Fruit fly (Drosophila melanogaster) whole organism, embryonic: ENCODE results near the gene Gycalpha99B.

Source experiments
- Abd-B ChIP-seq: fragments of 200-800 bp; sonication (Bioruptor generic); optimal IDR thresholded peaks from 2 replicates; lab custom pipeline; 2018; ENCODE audit warnings: missing biosample characterization, mild to moderate bottlenecking, missing genetic modification characterization, moderate library complexity
- Adf1 ChIP-seq: fragments of 200-800 bp; sonication (Bioruptor generic); IDR thresholded peaks from 2 replicates; pipeline ENCODE4 v1.3.6; 2022; ENCODE audit warnings: missing biosample characterization, missing genetic modification characterization
- Atf-2 ChIP-seq: fragments of 200-800 bp; sonication (Bioruptor generic); optimal IDR thresholded peaks from 2 replicates; lab custom pipeline; 2016; ENCODE audit warnings: missing biosample characterization, missing genetic modification characterization
- C15 ChIP-seq: fragments of 200-800 bp; sonication (Bioruptor generic); IDR thresholded peaks from 3 replicates; pipeline ENCODE4 v1.3.6; 2022; ENCODE audit warnings: missing biosample characterization, missing genetic modification characterization
- CG10959 ChIP-seq: fragments of 200-800 bp; sonication (Bioruptor generic); IDR thresholded peaks from 2 replicates; pipeline ENCODE4 v1.3.6; 2022; ENCODE audit warnings: missing biosample characterization, missing genetic modification characterization
- CG11456 ChIP-seq: fragments of 200-800 bp; sonication (Bioruptor generic); IDR thresholded peaks from 3 replicates; pipeline ENCODE4 v1.3.6; 2022; ENCODE audit warnings: missing biosample characterization, missing genetic modification characterization
- CG11696 ChIP-seq: fragments of 200-800 bp; sonication (Bioruptor generic); IDR thresholded peaks from 2 replicates; pipeline ENCODE4 v1.3.6; 2022; ENCODE audit warnings: missing biosample characterization, missing genetic modification characterization
- CG12769 ChIP-seq: fragments of 200-800 bp; sonication (Bioruptor generic); optimal IDR thresholded peaks from 2 replicates; lab custom pipeline; 2019; ENCODE audit warnings: missing biosample characterization, mild to moderate bottlenecking, missing genetic modification characterization, moderate library complexity
- CG13287 ChIP-seq: fragments of 200-800 bp; sonication (Bioruptor generic); IDR thresholded peaks from 2 replicates; pipeline ENCODE4 v1.3.6; 2022; ENCODE audit warnings: missing biosample characterization, missing genetic modification characterization; ENCODE audit not compliant: partially characterized antibody
- CG14441 ChIP-seq: fragments of 200-800 bp; sonication (Bioruptor generic); IDR thresholded peaks from 2 replicates; pipeline ENCODE4 v1.3.6; 2022; ENCODE audit warnings: missing biosample characterization, missing genetic modification characterization
- CG18599 ChIP-seq: fragments of 200-800 bp; sonication (Bioruptor generic); optimal IDR thresholded peaks from 3 replicates; lab custom pipeline; 2017; ENCODE audit warnings: missing biosample characterization, missing genetic modification characterization, mild to moderate bottlenecking, moderate library complexity, missing genetic modification reagents
- CG30403 ChIP-seq: fragments of 200-800 bp; sonication (Bioruptor generic); optimal IDR thresholded peaks from 3 replicates; lab custom pipeline; 2016; ENCODE audit warnings: missing biosample characterization, missing genetic modification characterization
- CG30431 ChIP-seq: fragments of 200-800 bp; sonication (Bioruptor generic); optimal IDR thresholded peaks from 2 replicates; lab custom pipeline; 2017; ENCODE audit warnings: missing biosample characterization, missing genetic modification characterization
- CG32532 ChIP-seq: fragments of 200-800 bp; sonication (Bioruptor generic); IDR thresholded peaks from 2 replicates; pipeline ENCODE4 v1.3.6; 2022; ENCODE audit warnings: missing biosample characterization, missing genetic modification characterization
- CG4820 ChIP-seq: fragments of 200-800 bp; sonication (Bioruptor generic); optimal IDR thresholded peaks from 3 replicates; lab custom pipeline; 2016; ENCODE audit warnings: missing biosample characterization, missing genetic modification characterization
- CG6683 ChIP-seq: fragments of 200-800 bp; sonication (Bioruptor generic); optimal IDR thresholded peaks from 2 replicates; lab custom pipeline; 2017; ENCODE audit warnings: missing biosample characterization, mild to moderate bottlenecking, missing genetic modification characterization, missing genetic modification reagents
- CG6689 ChIP-seq: fragments of 200-800 bp; sonication (Bioruptor generic); IDR thresholded peaks from 2 replicates; pipeline ENCODE4 v1.3.6; 2022; ENCODE audit warnings: missing biosample characterization, missing genetic modification characterization
- CG6791 ChIP-seq: fragments of 200-800 bp; sonication (Bioruptor generic); IDR thresholded peaks from 3 replicates; pipeline ENCODE4 v1.3.6; 2022; ENCODE audit warnings: missing biosample characterization, missing genetic modification characterization; ENCODE audit not compliant: partially characterized antibody
- CG8089 ChIP-seq: fragments of 200-800 bp; sonication (Bioruptor generic); optimal IDR thresholded peaks from 3 replicates; lab custom pipeline; 2016; ENCODE audit warnings: missing biosample characterization, missing genetic modification characterization
- CG8765 ChIP-seq: fragments of 200-800 bp; sonication (Bioruptor generic); IDR thresholded peaks from 2 replicates; pipeline ENCODE4 v1.3.6; 2022; ENCODE audit warnings: missing biosample characterization, missing genetic modification characterization
- CG9876 ChIP-seq: fragments of 200-800 bp; sonication (Bioruptor generic); optimal IDR thresholded peaks from 2 replicates; lab custom pipeline; 2016; ENCODE audit warnings: missing biosample characterization, missing genetic modification characterization
- Deaf1 ChIP-seq: fragments of 200-800 bp; optimal IDR thresholded peaks from 3 replicates; lab custom pipeline; 2019; ENCODE audit warnings: missing biosample characterization, mild to moderate bottlenecking, missing genetic modification characterization, moderate library complexity
- Dp ChIP-seq: fragments of 200-800 bp; sonication (Bioruptor generic); optimal IDR thresholded peaks from 2 replicates; lab custom pipeline; 2018; ENCODE audit warnings: missing biosample characterization, mild to moderate bottlenecking, missing genetic modification characterization, moderate library complexity
- Ets65A ChIP-seq: fragments of 200-800 bp; sonication (Bioruptor generic); peaks from one replicate; lab custom pipeline; 2016; ENCODE audit warnings: missing biosample characterization, missing genetic modification characterization
- HHEX ChIP-seq: fragments of 200-800 bp; sonication (Bioruptor generic); optimal IDR thresholded peaks from 3 replicates; lab custom pipeline; 2017; ENCODE audit warnings: missing biosample characterization, mild to moderate bottlenecking, missing genetic modification characterization, missing genetic modification reagents
- HLH4C ChIP-seq: fragments of 200-800 bp; sonication (Bioruptor generic); IDR thresholded peaks from 3 replicates; pipeline ENCODE4 v1.3.6; 2022; ENCODE audit warnings: missing biosample characterization, missing genetic modification characterization; ENCODE audit not compliant: partially characterized antibody
- Hr51 ChIP-seq, 2 experiments: fragments of 200-800 bp; sonication (Bioruptor generic); optimal IDR thresholded peaks; 2 replicates in 1 of 2; 3 replicates in 1 of 2; lab custom pipeline; 2016 to 2018; ENCODE audit warnings: missing biosample characterization in 2 of 2, missing genetic modification characterization in 2 of 2, mild to moderate bottlenecking in 1 of 2, moderate library complexity in 1 of 2
- Med ChIP-seq: fragments of 200-800 bp; sonication (Bioruptor generic); peaks from one replicate; lab custom pipeline; 2016; ENCODE audit warnings: missing biosample characterization, missing genetic modification characterization, mild to moderate bottlenecking, inconsistent platforms, moderate library complexity
- Sry-β ChIP-seq: fragments of 200-800 bp; sonication (Bioruptor generic); optimal IDR thresholded peaks from 2 replicates; lab custom pipeline; 2018; ENCODE audit warnings: missing biosample characterization, mild to moderate bottlenecking, missing genetic modification characterization, moderate library complexity
- Xrp1 ChIP-seq: fragments of 200-800 bp; sonication (Bioruptor generic); IDR thresholded peaks from 2 replicates; pipeline ENCODE4 v1.3.6; 2022; ENCODE audit warnings: missing biosample characterization, missing genetic modification characterization
- abd-A ChIP-seq: fragments of 200-800 bp; sonication (Bioruptor generic); optimal IDR thresholded peaks from 3 replicates; lab custom pipeline; 2019; ENCODE audit warnings: missing biosample characterization, mild to moderate bottlenecking, missing genetic modification characterization, moderate library complexity
- bsh ChIP-seq, 2 experiments: fragments of 200-800 bp; sonication (Bioruptor generic); optimal IDR thresholded peaks; 2 replicates each; lab custom pipeline; 2017 to 2018; ENCODE audit warnings: mild to moderate bottlenecking in 2 of 2, missing biosample characterization in 2 of 2, missing genetic modification characterization in 2 of 2, moderate library complexity in 1 of 2
- cg ChIP-seq: fragments of 200-800 bp; sonication (Bioruptor generic); optimal IDR thresholded peaks from 3 replicates; lab custom pipeline; 2019; ENCODE audit warnings: missing biosample characterization, mild to moderate bottlenecking, missing genetic modification characterization, moderate library complexity
- chinmo ChIP-seq: fragments of 200-800 bp; sonication (Bioruptor generic); IDR thresholded peaks from 4 replicates; pipeline ENCODE4 v1.3.6; 2022; ENCODE audit warnings: missing biosample characterization, missing genetic modification characterization; ENCODE audit not compliant: partially characterized antibody
- corto ChIP-seq: fragments of 200-800 bp; sonication (Bioruptor generic); optimal IDR thresholded peaks from 2 replicates; lab custom pipeline; 2016; ENCODE audit warnings: missing biosample characterization, mild to moderate bottlenecking, missing genetic modification characterization, moderate library complexity
- fd102C ChIP-seq: fragments of 200-800 bp; sonication (Bioruptor generic); optimal IDR thresholded peaks from 2 replicates; lab custom pipeline; 2018; ENCODE audit warnings: missing biosample characterization, mild to moderate bottlenecking, missing genetic modification characterization, moderate library complexity
- inv ChIP-seq: fragments of 200-800 bp; sonication (Bioruptor generic); IDR thresholded peaks from 2 replicates; pipeline ENCODE4 v1.3.6; 2022; ENCODE audit warnings: missing biosample characterization, missing genetic modification characterization; ENCODE audit not compliant: partially characterized antibody
- nom ChIP-seq: fragments of 200-800 bp; sonication (Bioruptor generic); optimal IDR thresholded peaks from 2 replicates; lab custom pipeline; 2017; ENCODE audit warnings: missing biosample characterization, missing genetic modification characterization, mild to moderate bottlenecking, moderate library complexity, missing genetic modification reagents
- prd ChIP-seq, 3 experiments: fragments of >200 bp in 2 of 3; fragments of 200-800 bp in 1 of 3; sonication (Bioruptor generic) in 1 of 3; optimal IDR thresholded peaks in 2 of 3; IDR thresholded peaks in 1 of 3; 2 replicates in 2 of 3; 3 replicates in 1 of 3; pipeline versions ENCODE4 v1.3.6 to Lab custom; 2017 to 2022; ENCODE audit warnings: missing biosample characterization in 1 of 3, missing genetic modification characterization in 1 of 3
- sc ChIP-seq, 3 experiments: fragments of >200 bp in 2 of 3; fragments of 200-800 bp in 1 of 3; sonication (Bioruptor generic) in 1 of 3; optimal IDR thresholded peaks; 2 replicates in 2 of 3; 3 replicates in 1 of 3; lab custom pipeline; 2017; ENCODE audit warnings: mild to moderate bottlenecking in 1 of 3, missing biosample characterization in 1 of 3, missing genetic modification characterization in 1 of 3, missing genetic modification reagents in 1 of 3
- scrt ChIP-seq: fragments of 200-800 bp; sonication (Bioruptor generic); optimal IDR thresholded peaks from 2 replicates; lab custom pipeline; 2018; ENCODE audit warnings: missing biosample characterization, mild to moderate bottlenecking, missing genetic modification characterization, moderate library complexity
- sd ChIP-seq: fragments of 200-800 bp; sonication (Bioruptor generic); optimal IDR thresholded peaks from 3 replicates; lab custom pipeline; 2018; ENCODE audit warnings: missing biosample characterization, mild to moderate bottlenecking, missing genetic modification characterization, moderate library complexity
- sens-2 ChIP-seq: fragments of 200-800 bp; sonication (Bioruptor generic); IDR thresholded peaks from 2 replicates; pipeline ENCODE4 v1.3.6; 2022; ENCODE audit warnings: missing biosample characterization, missing genetic modification characterization
- slou ChIP-seq: fragments of 200-800 bp; sonication (Bioruptor generic); optimal IDR thresholded peaks from 3 replicates; lab custom pipeline; 2016; ENCODE audit warnings: missing biosample characterization, missing genetic modification characterization
- stc ChIP-seq: fragments of 200-800 bp; sonication (Bioruptor generic); IDR thresholded peaks from 2 replicates; pipeline ENCODE4 v1.3.6; 2022; ENCODE audit warnings: missing biosample characterization, missing genetic modification characterization
- vvl ChIP-seq: fragments of 200-800 bp; sonication (Bioruptor generic); IDR thresholded peaks from 2 replicates; pipeline ENCODE4 v1.3.6; 2022; ENCODE audit warnings: missing biosample characterization, missing genetic modification characterization
- zfh1 ChIP-seq: fragments of 200-800 bp; sonication (Bioruptor generic); IDR thresholded peaks from 3 replicates; pipeline ENCODE4 v1.3.6; 2022; ENCODE audit warnings: missing biosample characterization, missing genetic modification characterization

Gycalpha99B gene

DNA sequence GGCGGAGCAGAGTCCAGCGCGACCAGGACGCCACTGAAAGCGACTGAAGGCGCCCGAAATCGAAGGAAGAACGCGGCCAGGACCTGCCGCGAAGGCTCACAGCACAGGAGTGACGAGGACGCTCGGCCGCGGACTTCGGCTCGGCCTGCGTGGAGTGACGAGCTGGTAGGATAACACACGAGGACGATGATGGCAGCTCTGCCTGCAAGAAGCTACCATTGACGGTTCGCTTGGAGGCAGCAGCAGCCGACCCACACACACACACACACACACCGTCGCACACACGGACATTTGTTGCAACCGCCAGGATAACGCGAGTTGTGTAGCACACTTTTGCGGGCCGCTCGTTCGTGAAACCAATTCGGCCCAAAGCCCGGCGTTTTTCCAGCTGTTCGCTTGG is 22.4 kb upstream of the Gycalpha99B start, which contains the start of gene Dop1R2 (continued):
- TF ChIP-seq cg (GFP tag; lab: Kevin White, UChicago) (peak; percentile 25), CG8089 (GFP tag; lab: Kevin White, UChicago) (no peak), CG14441 (GFP tag; lab: Robert Waterston, UW) (no peak), Dp (peak; percentile 18), HLH4C (no peak), CG12769 (tag; lab: Kevin White, UChicago) (no peak), Deaf1 (peak; percentile 96), chinmo (GFP tag; lab: Robert Waterston, UW) (0 out of 4 replicates have a peak, but pooled peaks have one; percentile 21), Med (GFP tag; lab: Kevin White, UChicago) (peak; percentile 13), Adf1 (GFP tag; lab: Robert Waterston, UW) (peak; percentile 34; the same call in 1 of the 2 replicates), scrt (GFP tag; lab: Kevin White, UChicago) (peak; percentile 41), bsh (GFP tag; optimal IDR thresholded peaks at IDR 0.05; lab: Kevin White, UChicago) (no peak), CG18599 (GFP tag; lab: Kevin White, UChicago) (peak; percentile 1), stc (GFP tag; lab: Robert Waterston, UW) (no peak), C15 (no peak), CG10959 (GFP tag; lab: Robert Waterston, UW) (no peak), nom (GFP tag; lab: Kevin White, UChicago) (no peak), CG11456 (GFP tag; lab: Robert Waterston, UW) (0 out of 3 replicates have a peak, but pooled peaks have one; percentile 20), sc (optimal IDR thresholded peaks at IDR 0.05; lab: Kevin White, UChicago) (no peak), sc (GFP tag; optimal IDR thresholded peaks at IDR 0.05; lab: Kevin White, UChicago) (no peak), abd-A (tag; lab: Kevin White, UChicago) (peak; percentile 45), CG32532 (GFP tag; lab: Robert Waterston, UW) (0 out of 2 replicates have a peak, but pooled peaks have one; percentile 20), corto (no peak)

dm6 chr3R:29664183-29664829 is 18.0 kb upstream of the Gycalpha99B start, which contains the start of gene ppk21:
Gene ppk21 (plus strand): TSS chr3R:29664779.
- no peak for TF ChIP-seq Sry-β (GFP tag; lab: Kevin White, UChicago)
- no peak for TF ChIP-seq CG30403
- TF ChIP-seq sens-2 (GFP tag; lab: Robert Waterston, UW), result no peak
- TF ChIP-seq slou (GFP tag; lab: Kevin White, UChicago), result no peak
- TF ChIP-seq CG6683, result no peak
- TF ChIP-seq HHEX (GFP tag; lab: Kevin White, UChicago), result no peak
- TF ChIP-seq CG9876, result no peak
- TF ChIP-seq CG8765 (GFP tag; lab: Robert Waterston, UW), result no peak
- 0 out of 2 replicates have a peak, but pooled peaks have one; percentile 23 for TF ChIP-seq vvl (GFP tag; lab: Robert Waterston, UW)
- TF ChIP-seq CG6689 (GFP tag; lab: Robert Waterston, UW), result 0 out of 2 replicates have a peak, but pooled peaks have one; percentile 11
- TF ChIP-seq CG6791 (GFP tag; lab: Robert Waterston, UW), result no peak
- no peak for TF ChIP-seq CG30431 (GFP tag; lab: Kevin White, UChicago)
- no peak for TF ChIP-seq CG13287 (GFP tag; lab: Robert Waterston, UW)
- TF ChIP-seq inv (GFP tag; lab: Robert Waterston, UW), result no peak
- TF ChIP-seq prd (optimal IDR thresholded peaks at IDR 0.05; lab: Kevin White, UChicago), result no peak
- peak; percentile 7; the same call in 1 of the 3 replicates for TF ChIP-seq prd (GFP tag; IDR thresholded peaks at IDR 0.05; lab: Robert Waterston, UW)
- no peak for TF ChIP-seq fd102C (GFP tag; lab: Kevin White, UChicago)
- TF ChIP-seq CG11456 (GFP tag; lab: Robert Waterston, UW), result 0 out of 3 replicates have a peak, but pooled peaks have one; percentile 24
- TF ChIP-seq CG11696 (GFP tag; lab: Robert Waterston, UW), result no peak
- TF ChIP-seq Atf-2 (GFP tag; lab: Kevin White, UChicago), result no peak
- TF ChIP-seq sd, result no peak
- TF ChIP-seq Xrp1 (GFP tag; lab: Robert Waterston, UW), result peak; percentile 46; the same call in 1 of the 2 replicates
- peak; percentile 54 for TF ChIP-seq Med (GFP tag; lab: Kevin White, UChicago)
- TF ChIP-seq zfh1, result peak; percentile 50; the same call in 1 of the 3 replicates
- TF ChIP-seq Hr51 (GFP tag; optimal IDR thresholded peaks at IDR 0.05; lab: Kevin White, UChicago), result no peak
- peak; percentile 91 for TF ChIP-seq Ets65A
- no peak for TF ChIP-seq CG4820 (GFP tag; lab: Kevin White, UChicago)
- TF ChIP-seq Abd-B, result no peak
